Fruit fly (Drosophila melanogaster): ENCODE data around the gene CG11694.

DNA sequence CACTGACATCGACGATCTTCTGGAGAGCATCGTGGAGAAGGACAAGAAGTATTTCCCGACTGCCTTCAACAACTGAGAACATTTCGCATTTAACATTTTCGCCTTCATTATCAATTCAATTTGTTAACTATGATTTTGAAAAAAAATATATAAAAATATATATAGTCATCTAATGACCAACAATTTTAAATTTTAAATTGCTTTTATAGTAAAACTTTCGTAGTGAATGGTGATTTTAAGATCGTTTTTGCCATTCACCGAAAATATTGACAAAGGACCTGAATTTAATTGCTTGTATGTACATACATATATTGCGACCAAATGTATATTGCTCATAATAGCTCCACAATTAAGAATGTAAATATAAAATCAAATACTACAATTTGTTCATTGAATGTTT lies 35.3 kb upstream of the CG11694 start, which contains the start of gene CG7352:
- TF ChIP-seq h (optimal IDR thresholded peaks at IDR 0.05) (no peak), Sin3A (optimal IDR thresholded peaks at IDR 0.05) (no peak)

Data from Kc167 (cell line).